Worm (Caenorhabditis elegans): ENCODE results near the gene glb-21.

The glb-21 gene

DNA sequence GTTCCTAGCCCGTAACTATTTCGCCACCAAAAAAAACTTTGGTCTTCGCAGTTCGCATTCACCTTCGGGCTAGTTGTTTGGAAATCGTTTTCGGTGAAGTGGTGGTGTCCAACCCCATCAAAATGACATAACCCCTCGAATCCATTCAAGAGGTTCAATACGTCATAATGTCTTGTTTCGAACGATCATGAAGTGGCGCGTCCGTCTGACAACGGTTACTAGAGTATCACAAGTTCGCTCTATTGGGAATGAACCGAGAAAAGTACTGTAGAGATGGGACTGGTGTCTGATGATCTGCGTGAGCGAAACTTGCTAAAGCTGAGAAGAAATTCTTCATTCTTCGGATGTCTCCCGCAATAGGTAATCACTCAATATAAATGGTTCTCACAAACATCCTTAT, 16.1 kb upstream of the glb-21 start, which contains the start of gene ZC168.2:
ZC168.2 (plus strand) TSS at position 301 of the 400 bp plus-strand sequence.
- TF ChIP-seq lin-39 (tag; optimal IDR thresholded peaks at IDR 0.05) = no peak
- TF ChIP-seq unc-39 (tag; optimal IDR thresholded peaks at IDR 0.05) = no peak
- no peak for TF ChIP-seq nhr-237 (tag; optimal IDR thresholded peaks at IDR 0.05)
- TF ChIP-seq sea-2 (GFP tag; optimal IDR thresholded peaks at IDR 0.05) = no peak
- TF ChIP-seq ZK546.5 (tag; optimal IDR thresholded peaks at IDR 0.05) = no peak
- no peak for TF ChIP-seq unc-62 (GFP tag; optimal IDR thresholded peaks at IDR 0.05)
- no peak for TF ChIP-seq ceh-9 (tag; optimal IDR thresholded peaks at IDR 0.05)
- TF ChIP-seq nhr-43 (tag; optimal IDR thresholded peaks at IDR 0.05; ENCODE audit: poor library complexity, severe bottlenecking) = no peak

DNA sequence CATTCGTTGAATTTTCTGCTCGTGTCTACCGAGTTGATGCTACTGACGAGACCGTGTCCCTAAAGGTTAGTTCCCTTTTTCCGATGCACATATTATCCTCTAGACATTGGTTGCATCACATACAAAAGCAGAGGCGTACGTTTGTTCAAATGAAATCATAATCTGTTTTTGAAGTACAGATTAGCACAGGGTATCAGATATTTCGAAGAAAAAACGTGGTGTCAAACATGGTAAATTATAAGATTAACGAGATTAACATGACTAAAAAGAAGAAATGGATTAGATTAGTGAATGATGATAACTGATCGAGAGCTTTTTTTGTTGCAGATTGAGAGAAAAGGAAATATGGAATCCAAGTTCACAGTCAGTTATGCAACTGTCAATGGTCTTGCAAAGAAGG, 7.3 kb upstream of the glb-21 start:
- TF ChIP-seq elt-3 (tag; optimal IDR thresholded peaks at IDR 0.05) (no peak), eor-1 (tag; optimal IDR thresholded peaks at IDR 0.05) (no peak)

DNA sequence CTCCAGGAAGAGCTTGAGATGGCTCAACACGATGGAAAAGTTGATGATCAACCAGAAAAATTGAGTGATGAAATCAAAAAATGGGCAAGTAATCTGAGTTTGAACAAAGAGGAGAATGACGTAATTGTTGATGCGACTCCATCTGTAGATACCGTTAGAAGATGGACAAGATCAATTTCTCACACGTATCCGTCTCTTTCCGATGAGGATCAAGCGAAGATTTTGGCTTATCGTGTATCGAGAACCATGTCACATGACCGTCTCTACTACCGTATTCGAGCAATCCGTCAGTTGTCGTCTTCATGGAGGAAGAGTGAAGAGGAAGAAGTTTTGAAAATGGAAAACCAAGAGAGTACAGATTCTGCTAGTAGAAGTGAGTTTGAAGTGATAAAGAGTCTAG, 6.5 kb upstream of the glb-21 start:
- TF ChIP-seq aly-2 (tag; optimal IDR thresholded peaks at IDR 0.05) (no peak), snpc-4 (tag; optimal IDR thresholded peaks at IDR 0.05) (no peak), nhr-23 (tag; optimal IDR thresholded peaks at IDR 0.05) (no peak), skn-1 (tag; optimal IDR thresholded peaks at IDR 0.05) (no peak), R02D3.7 (tag; optimal IDR thresholded peaks at IDR 0.05) (no peak), ztf-11 (tag; optimal IDR thresholded peaks at IDR 0.05) (no peak), ztf-4 (tag; optimal IDR thresholded peaks at IDR 0.05) (no peak), nhr-12 (tag; optimal IDR thresholded peaks at IDR 0.05) (no peak), lin-39 (tag; optimal IDR thresholded peaks at IDR 0.05) (no peak), elt-3 (tag; optimal IDR thresholded peaks at IDR 0.05) (no peak), fkh-10 (GFP tag; optimal IDR thresholded peaks at IDR 0.05) (no peak), fkh-2 (tag; optimal IDR thresholded peaks at IDR 0.05) (no peak), hmg-11 (tag; optimal IDR thresholded peaks at IDR 0.05) (no peak), sea-2 (GFP tag; optimal IDR thresholded peaks at IDR 0.05) (no peak), nhr-28 (tag; optimal IDR thresholded peaks at IDR 0.05) (no peak), nhr-25 (tag; optimal IDR thresholded peaks at IDR 0.05) (no peak), nhr-237 (tag; optimal IDR thresholded peaks at IDR 0.05) (no peak)

DNA sequence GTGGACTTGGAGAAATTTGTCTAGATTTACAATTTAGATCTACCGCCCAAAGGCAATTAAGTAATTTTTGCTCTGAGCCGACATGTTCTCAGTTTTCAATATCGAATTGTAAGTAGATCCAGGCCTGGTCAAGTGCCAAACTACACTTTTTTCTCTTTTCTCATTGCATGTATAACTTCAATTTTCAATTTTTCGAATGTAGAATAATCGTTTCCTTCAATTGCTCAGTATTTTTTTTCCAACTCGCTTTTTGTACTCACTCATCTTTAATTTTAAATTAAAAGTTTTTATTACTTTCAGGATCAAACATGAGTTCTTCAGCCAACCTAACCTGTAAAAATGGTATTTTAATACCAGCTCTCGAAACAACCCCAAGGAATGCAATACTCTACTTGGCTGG, 4.8 kb upstream of the glb-21 start, which contains the start of gene ncx-3:
ncx-3 (plus strand) TSS at position 301 of the 400 bp plus-strand sequence.
- TF ChIP-seq ztf-11 (tag; optimal IDR thresholded peaks at IDR 0.05) (no peak), egl-27 (tag; optimal IDR thresholded peaks at IDR 0.05) (no peak)

DNA sequence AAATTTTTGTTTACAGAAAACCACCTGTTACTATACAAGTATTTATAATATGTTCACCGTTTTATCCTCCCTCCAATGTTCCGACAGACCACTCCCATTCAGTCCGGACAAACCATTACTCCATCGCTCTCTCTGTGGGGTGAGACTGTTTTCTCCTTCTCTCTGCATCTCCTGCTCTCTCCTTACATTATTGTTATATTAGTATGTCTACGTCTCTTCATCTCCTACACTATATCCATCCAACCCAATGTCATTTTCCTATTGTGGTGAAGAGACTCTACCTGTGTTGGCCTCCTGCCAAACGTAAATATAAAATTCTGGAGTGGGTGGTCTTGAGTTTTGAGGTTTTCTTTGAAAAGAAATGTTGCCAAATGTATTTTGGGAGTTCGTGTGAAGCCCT, 3.0 kb upstream of the glb-21 start:
- TF ChIP-seq pha-4 (tag; optimal IDR thresholded peaks at IDR 0.05) (peak; percentile 78), ceh-82 (tag; optimal IDR thresholded peaks at IDR 0.05) (no peak), pqm-1 (tag; optimal IDR thresholded peaks at IDR 0.05) (peak; percentile 7), ama-1 (optimal IDR thresholded peaks at IDR 0.05) (no peak), hmg-11 (tag; optimal IDR thresholded peaks at IDR 0.05) (no peak), jun-1 (tag; optimal IDR thresholded peaks at IDR 0.05) (no peak), elt-2 (tag; optimal IDR thresholded peaks at IDR 0.05) (peak; percentile 2), elt-3 (tag; optimal IDR thresholded peaks at IDR 0.05) (no peak)

DNA sequence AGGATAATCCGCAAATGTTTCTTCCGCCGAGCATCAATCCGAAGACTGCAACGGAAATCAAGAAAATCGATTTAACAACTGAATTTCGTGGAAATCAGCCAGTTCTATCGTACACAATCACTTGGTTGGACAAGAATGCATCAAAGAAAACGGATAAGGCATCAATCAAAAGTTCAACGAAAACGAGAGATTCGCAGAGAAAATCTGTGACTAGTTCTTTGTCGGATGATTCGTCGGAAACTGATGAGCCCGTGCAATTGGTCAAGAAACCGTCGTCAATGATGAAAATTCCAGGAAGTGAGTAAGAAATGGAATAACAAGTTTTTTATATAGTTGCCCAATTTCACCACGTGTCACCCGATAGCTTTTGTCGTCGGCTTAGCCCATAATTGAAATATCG, 5.5 kb downstream of the glb-21 start, which contains the start of gene R102.6:
R102.6 (minus strand) TSS at position 101 of the 400 bp plus-strand sequence.
- no peak for TF ChIP-seq ama-1 (optimal IDR thresholded peaks at IDR 0.05)
- no peak for TF ChIP-seq elt-2 (tag; optimal IDR thresholded peaks at IDR 0.05)
- TF ChIP-seq elt-1 (tag; optimal IDR thresholded peaks at IDR 0.05) = no peak
- no peak for TF ChIP-seq hmg-11 (tag; optimal IDR thresholded peaks at IDR 0.05)
- TF ChIP-seq daf-12 (tag; optimal IDR thresholded peaks at IDR 0.05) = no peak
- TF ChIP-seq fos-1 (tag; optimal IDR thresholded peaks at IDR 0.05) = no peak
- no peak for TF ChIP-seq mml-1 (tag; optimal IDR thresholded peaks at IDR 0.05)
- TF ChIP-seq nhr-67 (tag; optimal IDR thresholded peaks at IDR 0.05) = no peak
- TF ChIP-seq nhr-76 (tag; optimal IDR thresholded peaks at IDR 0.05) = no peak
- TF ChIP-seq nhr-77 (tag; optimal IDR thresholded peaks at IDR 0.05) = no peak
- TF ChIP-seq nhr-12 (tag; optimal IDR thresholded peaks at IDR 0.05) = no peak
- TF ChIP-seq egl-5 (tag; optimal IDR thresholded peaks at IDR 0.05) = no peak
- TF ChIP-seq jun-1 (tag; optimal IDR thresholded peaks at IDR 0.05) = no peak
- no peak for TF ChIP-seq aly-2 (tag; optimal IDR thresholded peaks at IDR 0.05)
- no peak for TF ChIP-seq snpc-4 (tag; optimal IDR thresholded peaks at IDR 0.05)
- TF ChIP-seq ztf-11 (tag; optimal IDR thresholded peaks at IDR 0.05) = no peak
- TF ChIP-seq nhr-43 (tag; optimal IDR thresholded peaks at IDR 0.05; ENCODE audit: poor library complexity, severe bottlenecking) = no peak
- TF ChIP-seq lin-15B (tag; optimal IDR thresholded peaks at IDR 0.05) = no peak
- TF ChIP-seq mdl-1 (tag; optimal IDR thresholded peaks at IDR 0.05) = no peak
